Worm (Caenorhabditis elegans) whole organism, mixed stage, embryonic: ENCODE results near the gene sek-3.
A peak's percentile ranks its signal among the peaks of the same experiment; 100 is the strongest.

Source experiments
- M03D4.4 ChIP-seq: sonication (generic microtip); optimal IDR thresholded peaks from 2 replicates; lab custom pipeline; 2017; ENCODE audit warnings: mild to moderate bottlenecking, missing genetic modification characterization, missing compliant biosample characterization
- bed-3 ChIP-seq: fragments of 200-800 bp; sonication (Bioruptor generic); optimal IDR thresholded peaks from 3 replicates; lab custom pipeline; 2018; ENCODE audit warnings: mild to moderate bottlenecking, missing genetic modification characterization, moderate library complexity, missing compliant biosample characterization
- blmp-1 ChIP-seq: fragments of 150-350 bp; optimal IDR thresholded peaks from 2 replicates; lab custom pipeline; 2014; ENCODE audit warnings: missing biosample characterization, missing genetic modification characterization
- ceh-39 ChIP-seq: fragments of 150-350 bp; optimal IDR thresholded peaks from 2 replicates; lab custom pipeline; 2014; ENCODE audit warnings: missing biosample characterization, missing genetic modification characterization
- ceh-43 ChIP-seq: fragments of 200-800 bp; sonication (Bioruptor generic); optimal IDR thresholded peaks from 2 replicates; lab custom pipeline; 2018; ENCODE audit warnings: mild to moderate bottlenecking, missing genetic modification characterization, moderate library complexity, missing compliant biosample characterization
- ceh-83 ChIP-seq: fragments of 200-800 bp; sonication (Bioruptor generic); optimal IDR thresholded peaks from 2 replicates; lab custom pipeline; 2018; ENCODE audit warnings: mild to moderate bottlenecking, missing genetic modification characterization, missing compliant biosample characterization
- ces-1 ChIP-seq: fragments of 150-350 bp; optimal IDR thresholded peaks from 2 replicates; lab custom pipeline; 2014; ENCODE audit warnings: missing biosample characterization, missing genetic modification reagents, missing genetic modification characterization
- cnd-1 ChIP-seq: fragments of 200-800 bp; sonication (Bioruptor generic); optimal IDR thresholded peaks from 2 replicates; lab custom pipeline; 2018; ENCODE audit warnings: mild to moderate bottlenecking, missing genetic modification characterization, missing compliant biosample characterization
- drap-1 ChIP-seq: fragments of 200-800 bp; sonication (Bioruptor generic); optimal IDR thresholded peaks from 3 replicates; lab custom pipeline; 2018; ENCODE audit warnings: mild to moderate bottlenecking, missing genetic modification characterization, missing compliant biosample characterization
- elt-1 ChIP-seq: sonication (generic microtip); optimal IDR thresholded peaks from 2 replicates; lab custom pipeline; 2017; ENCODE audit warnings: missing genetic modification characterization, mild to moderate bottlenecking, missing compliant biosample characterization, antibody characterized with exemption, moderate library complexity, borderline replicate concordance; ENCODE audit not compliant: insufficient read depth
- elt-3 ChIP-seq: fragments of 150-350 bp; optimal IDR thresholded peaks from 2 replicates; lab custom pipeline; 2014; ENCODE audit warnings: missing biosample characterization, missing genetic modification characterization
- flh-1 ChIP-seq: fragments of 200-800 bp; sonication (Bioruptor generic); optimal IDR thresholded peaks from 2 replicates; lab custom pipeline; 2018; ENCODE audit warnings: mild to moderate bottlenecking, missing genetic modification characterization, moderate library complexity, missing compliant biosample characterization
- ham-2 ChIP-seq: fragments of 200-800 bp; sonication (Bioruptor generic); optimal IDR thresholded peaks from 2 replicates; lab custom pipeline; 2018; ENCODE audit warnings: mild to moderate bottlenecking, missing genetic modification characterization, missing compliant biosample characterization
- hlh-1 ChIP-seq: fragments of 150-350 bp; optimal IDR thresholded peaks from 2 replicates; lab custom pipeline; 2014; ENCODE audit warnings: missing biosample characterization, missing genetic modification reagents, missing genetic modification characterization
- lin-13 ChIP-seq: fragments of 150-350 bp; optimal IDR thresholded peaks from 2 replicates; lab custom pipeline; 2014; ENCODE audit warnings: missing biosample characterization, missing genetic modification characterization
- lsy-2 ChIP-seq: fragments of 150-350 bp; optimal IDR thresholded peaks from 2 replicates; lab custom pipeline; 2014; ENCODE audit warnings: missing biosample characterization, missing genetic modification characterization
- mab-5 ChIP-seq: fragments of 150-350 bp; optimal IDR thresholded peaks from 2 replicates; lab custom pipeline; 2014; ENCODE audit warnings: missing biosample characterization, missing genetic modification characterization
- mep-1 ChIP-seq: fragments of 150-350 bp; optimal IDR thresholded peaks from 2 replicates; lab custom pipeline; 2017; ENCODE audit warnings: missing biosample characterization, missing genetic modification reagents, missing genetic modification characterization, inconsistent platforms
- mls-2 ChIP-seq: sonication (generic microtip); optimal IDR thresholded peaks from 2 replicates; lab custom pipeline; 2016; ENCODE audit warnings: mild to moderate bottlenecking, missing genetic modification characterization, moderate library complexity, missing compliant biosample characterization
- nhr-12 ChIP-seq: fragments of 150-350 bp; optimal IDR thresholded peaks from 2 replicates; lab custom pipeline; 2014; ENCODE audit warnings: missing biosample characterization, missing genetic modification characterization
- nhr-2 ChIP-seq: fragments of 150-350 bp; optimal IDR thresholded peaks from 2 replicates; lab custom pipeline; 2014; ENCODE audit warnings: missing biosample characterization, missing genetic modification characterization
- nhr-28 ChIP-seq: fragments of 150-350 bp; optimal IDR thresholded peaks from 2 replicates; lab custom pipeline; 2014; ENCODE audit warnings: missing biosample characterization, missing genetic modification characterization
- nhr-76 ChIP-seq: sonication (generic microtip); optimal IDR thresholded peaks from 2 replicates; lab custom pipeline; 2017; ENCODE audit warnings: missing biosample characterization, missing genetic modification characterization
- pha-4 ChIP-seq: fragments of 150-350 bp; optimal IDR thresholded peaks from 2 replicates; lab custom pipeline; 2018; ENCODE audit warnings: missing biosample characterization, missing genetic modification reagents, missing genetic modification characterization
- snpc-4 ChIP-seq: fragments of 150-350 bp; optimal IDR thresholded peaks from 2 replicates; lab custom pipeline; 2014; ENCODE audit warnings: missing biosample characterization, missing genetic modification characterization
- sptf-1 ChIP-seq: sonication (generic microtip); optimal IDR thresholded peaks from 2 replicates; lab custom pipeline; 2017; ENCODE audit warnings: mild to moderate bottlenecking, missing genetic modification characterization, moderate library complexity, missing compliant biosample characterization
- tbx-8 ChIP-seq: fragments of 200-800 bp; sonication (Bioruptor generic); optimal IDR thresholded peaks from 2 replicates; lab custom pipeline; 2018; ENCODE audit warnings: mild to moderate bottlenecking, missing genetic modification characterization, moderate library complexity, missing compliant biosample characterization
- unc-120 ChIP-seq: sonication (generic microtip); optimal IDR thresholded peaks from 2 replicates; lab custom pipeline; 2017; ENCODE audit warnings: missing genetic modification characterization, missing compliant biosample characterization; ENCODE audit not compliant: poor library complexity, severe bottlenecking
- unc-39 ChIP-seq: fragments of 150-350 bp; optimal IDR thresholded peaks from 2 replicates; lab custom pipeline; 2014; ENCODE audit warnings: missing biosample characterization, missing genetic modification characterization
- unc-62 ChIP-seq: fragments of 150-350 bp; optimal IDR thresholded peaks from 2 replicates; lab custom pipeline; 2014; ENCODE audit warnings: missing biosample characterization, missing genetic modification reagents, missing genetic modification characterization
- zip-8 ChIP-seq: fragments of 150-350 bp; optimal IDR thresholded peaks from 2 replicates; lab custom pipeline; 2014; ENCODE audit warnings: missing biosample characterization, missing genetic modification characterization

sek-3 gene

DNA sequence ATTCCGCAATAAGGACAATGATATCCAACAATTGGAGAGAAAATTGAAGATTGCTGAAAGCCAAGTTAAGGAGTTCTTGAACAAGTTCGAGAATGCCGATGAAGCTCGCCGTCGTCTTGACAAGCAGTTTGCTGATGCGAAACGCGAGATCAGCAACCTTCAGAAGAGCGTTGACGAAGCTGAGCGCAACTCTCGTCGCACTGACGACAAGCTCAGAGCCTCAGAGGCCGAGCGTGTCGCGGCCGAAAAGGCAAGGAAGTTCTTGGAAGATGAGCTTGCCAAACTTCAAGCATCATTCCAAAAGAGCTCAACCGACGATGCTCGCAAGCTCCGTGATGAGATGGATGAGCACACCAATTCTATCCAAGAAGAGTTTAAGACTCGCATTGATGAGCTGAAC is 31.3 kb upstream of the sek-3 start:
- TF ChIP-seq mls-2 (tag; lab: Kevin White, UChicago) (no peak), blmp-1 (tag; lab: Kevin White, UChicago) (no peak), unc-62 (GFP tag; lab: Kevin White, UChicago) (no peak), mab-5 (tag; lab: Kevin White, UChicago) (no peak), pha-4 (tag; lab: Kevin White, UChicago) (no peak), unc-120 (tag; lab: Kevin White, UChicago) (no peak), zip-8 (no peak), bed-3 (GFP tag; lab: Kevin White, UChicago) (no peak), ces-1 (no peak), nhr-28 (tag; lab: Kevin White, UChicago) (no peak), ham-2 (no peak), M03D4.4 (tag; lab: Kevin White, UChicago) (no peak), nhr-76 (no peak), hlh-1 (no peak), mep-1 (tag; lab: Kevin White, UChicago) (no peak), ceh-43 (GFP tag; lab: Kevin White, UChicago) (no peak), ceh-39 (no peak)
- TF ChIP-seq, all 35 proteins: peak for 0

DNA sequence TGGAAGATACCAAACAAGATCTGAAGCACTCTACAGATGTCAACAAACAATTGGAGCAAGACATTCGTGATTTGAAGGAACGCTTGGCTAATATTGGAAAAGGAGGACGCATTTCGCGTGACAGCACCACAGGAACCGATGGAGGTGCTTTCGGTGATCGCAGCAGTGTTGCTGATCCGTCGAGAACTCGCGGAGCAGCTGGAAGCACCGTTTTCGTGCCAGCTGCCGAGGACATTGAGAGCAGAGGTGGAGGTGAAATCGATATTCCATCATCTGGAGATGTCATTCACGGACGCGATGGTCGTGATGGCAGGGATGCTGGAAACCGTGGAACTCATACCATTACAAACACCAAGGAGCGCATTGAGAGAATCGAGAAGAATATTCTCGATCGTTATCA is 30.1 kb upstream of the sek-3 start:
- TF ChIP-seq zip-8 (no peak), ceh-83 (GFP tag; lab: Kevin White, UChicago) (no peak), ham-2 (no peak), snpc-4 (tag; lab: Kevin White, UChicago) (no peak), lsy-2 (tag; lab: Kevin White, UChicago) (no peak), unc-120 (tag; lab: Kevin White, UChicago) (no peak), ces-1 (no peak), drap-1 (no peak), tbx-8 (GFP tag; lab: Kevin White, UChicago) (no peak), nhr-28 (tag; lab: Kevin White, UChicago) (no peak)

DNA sequence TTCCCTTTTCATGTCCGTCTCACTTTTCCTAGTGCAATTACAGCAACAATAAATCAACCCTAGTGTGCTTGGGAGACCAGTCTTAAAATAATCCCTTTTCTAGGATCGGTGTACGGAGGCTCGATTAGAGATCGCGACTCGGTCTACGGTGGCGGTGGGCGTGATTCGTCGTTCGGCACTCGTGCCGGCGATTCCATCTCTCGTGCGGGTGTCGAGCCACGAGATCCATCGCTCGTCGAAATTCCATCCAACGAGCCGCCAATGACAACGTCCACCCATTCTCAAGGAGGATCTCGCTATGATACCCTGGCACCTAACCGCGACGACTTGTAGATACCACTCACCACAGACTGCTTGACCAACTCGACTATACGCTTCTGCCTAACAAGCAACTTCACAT is 25.2 kb upstream of the sek-3 start:
- no peak for TF ChIP-seq ces-1
- no peak for TF ChIP-seq nhr-12
- no peak for TF ChIP-seq sptf-1
- no peak for TF ChIP-seq mab-5 (tag; lab: Kevin White, UChicago)
- TF ChIP-seq flh-1: no peak
- no peak for TF ChIP-seq hlh-1
- no peak for TF ChIP-seq ceh-83 (GFP tag; lab: Kevin White, UChicago)
- no peak for TF ChIP-seq unc-39 (tag; lab: Kevin White, UChicago)
- TF ChIP-seq elt-1 (tag; lab: Kevin White, UChicago): no peak
- TF ChIP-seq nhr-2 (tag; lab: Kevin White, UChicago): no peak
- TF ChIP-seq drap-1: no peak
- no peak for TF ChIP-seq snpc-4 (tag; lab: Kevin White, UChicago)
- no peak for TF ChIP-seq pha-4 (tag; lab: Kevin White, UChicago)
- TF ChIP-seq, all 35 proteins: peak for 0

DNA sequence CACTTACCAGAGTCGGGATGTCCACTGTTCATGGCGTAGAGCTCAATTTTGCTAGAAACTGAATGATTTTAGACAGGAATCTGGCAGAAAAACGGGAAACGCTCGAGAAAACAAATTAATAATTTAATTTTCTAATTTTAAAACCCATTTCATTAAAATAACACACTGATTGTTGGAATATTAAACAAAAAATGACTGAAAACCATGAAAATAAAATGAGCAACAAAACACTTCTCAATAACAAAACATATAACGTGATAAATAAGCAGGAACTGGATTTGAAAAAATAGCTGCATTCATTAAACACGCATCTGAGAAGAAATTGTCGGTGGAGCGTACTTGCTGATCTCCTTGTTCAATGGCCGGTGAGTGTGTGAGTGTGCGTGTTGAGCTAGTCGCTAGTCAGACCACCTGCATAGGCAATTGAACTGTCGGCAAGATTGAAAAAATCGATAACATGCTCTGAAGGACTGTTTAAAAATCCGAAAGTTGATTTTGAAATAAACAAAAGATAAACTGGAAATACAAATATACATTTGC is 20.1 kb upstream of the sek-3 start, which contains the start of gene ZC8.6:
ZC8.6 (minus strand) TSS at position 51 of the 540 bp plus-strand sequence.
- TF ChIP-seq sptf-1 (no peak), nhr-2 (tag; lab: Kevin White, UChicago) (peak; percentile 58), hlh-1 (no peak), lin-13 (peak; percentile 10), mep-1 (tag; lab: Kevin White, UChicago) (peak; percentile 54), zip-8 (no peak)
- TF ChIP-seq, all 35 proteins: peak for 3

DNA sequence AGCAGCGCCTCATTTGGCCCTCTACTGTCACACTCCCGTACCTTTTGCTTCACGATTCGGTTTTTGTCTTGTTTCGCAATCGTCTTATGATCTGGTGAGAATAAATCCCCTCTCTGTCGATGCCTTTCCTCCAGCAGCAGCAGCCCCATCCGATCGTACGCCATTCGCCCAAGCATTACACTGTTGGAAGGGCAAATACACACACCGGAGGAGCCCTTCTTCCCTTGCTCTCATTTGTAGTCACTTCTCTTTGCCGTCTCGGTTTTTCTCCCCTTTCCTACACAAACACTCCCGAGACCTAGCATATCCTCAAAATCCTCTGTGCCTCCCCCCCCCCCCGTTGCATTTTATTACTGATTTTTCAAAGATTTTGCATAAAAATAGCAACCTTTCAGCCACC is 18.8 kb upstream of the sek-3 start, which contains the start of gene set-30:
set-30 (plus strand) TSS at position 396 of the 400 bp plus-strand sequence.
- TF ChIP-seq mep-1 (tag; lab: Kevin White, UChicago) (no peak), elt-3 (tag; lab: Kevin White, UChicago) (no peak), unc-62 (GFP tag; lab: Kevin White, UChicago) (no peak), cnd-1 (tag; lab: Kevin White, UChicago) (peak; percentile 7), unc-120 (tag; lab: Kevin White, UChicago) (peak; percentile 50), ceh-39 (no peak), elt-1 (tag; lab: Kevin White, UChicago) (no peak), hlh-1 (peak; percentile 71), lin-13 (no peak), drap-1 (peak; percentile 4), M03D4.4 (tag; lab: Kevin White, UChicago) (peak; percentile 28), zip-8 (no peak), snpc-4 (tag; lab: Kevin White, UChicago) (no peak), nhr-2 (tag; lab: Kevin White, UChicago) (no peak)
